Fruit fly (Drosophila melanogaster) whole organism, embryonic: ENCODE results near the gene scpr-C.

Source experiments
- B-H1 ChIP-seq: fragments of 200-800 bp; sonication (Bioruptor generic); IDR thresholded peaks from 3 replicates; pipeline ENCODE4 v1.3.6; 2022; ENCODE audit warnings: missing biosample characterization, missing genetic modification characterization
- CG10274 ChIP-seq: fragments of 200-800 bp; sonication (Bioruptor generic); optimal IDR thresholded peaks from 3 replicates; lab custom pipeline; 2017; ENCODE audit warnings: missing biosample characterization, mild to moderate bottlenecking, missing genetic modification characterization
- CG10959 ChIP-seq: fragments of 200-800 bp; sonication (Bioruptor generic); IDR thresholded peaks from 2 replicates; pipeline ENCODE4 v1.3.6; 2022; ENCODE audit warnings: missing biosample characterization, missing genetic modification characterization
- CG11456 ChIP-seq: fragments of 200-800 bp; sonication (Bioruptor generic); IDR thresholded peaks from 3 replicates; pipeline ENCODE4 v1.3.6; 2022; ENCODE audit warnings: missing biosample characterization, missing genetic modification characterization
- CG12155 ChIP-seq: fragments of 200-800 bp; sonication (Bioruptor generic); optimal IDR thresholded peaks from 3 replicates; lab custom pipeline; 2016; ENCODE audit warnings: missing biosample characterization, missing genetic modification characterization
- CG12744 ChIP-seq: fragments of 200-800 bp; sonication (Bioruptor generic); optimal IDR thresholded peaks from 2 replicates; lab custom pipeline; 2016; ENCODE audit warnings: missing biosample characterization, missing genetic modification characterization
- CG12769 ChIP-seq: fragments of 200-800 bp; sonication (Bioruptor generic); optimal IDR thresholded peaks from 2 replicates; lab custom pipeline; 2019; ENCODE audit warnings: missing biosample characterization, mild to moderate bottlenecking, missing genetic modification characterization, moderate library complexity
- CG14014 ChIP-seq: fragments of 200-800 bp; sonication (Bioruptor generic); IDR thresholded peaks from 2 replicates; pipeline ENCODE4 v1.3.6; 2022; ENCODE audit warnings: missing biosample characterization, missing genetic modification characterization
- CG14441 ChIP-seq: fragments of 200-800 bp; sonication (Bioruptor generic); IDR thresholded peaks from 2 replicates; pipeline ENCODE4 v1.3.6; 2022; ENCODE audit warnings: missing biosample characterization, missing genetic modification characterization
- CG17912 ChIP-seq: fragments of 200-800 bp; sonication (Bioruptor generic); optimal IDR thresholded peaks from 2 replicates; lab custom pipeline; 2018; ENCODE audit warnings: missing biosample characterization, mild to moderate bottlenecking, missing genetic modification characterization
- CG18262 ChIP-seq: fragments of 200-800 bp; optimal IDR thresholded peaks from 3 replicates; lab custom pipeline; 2019; ENCODE audit warnings: missing biosample characterization, mild to moderate bottlenecking, missing genetic modification characterization, moderate library complexity
- CG18599 ChIP-seq: fragments of 200-800 bp; sonication (Bioruptor generic); optimal IDR thresholded peaks from 3 replicates; lab custom pipeline; 2017; ENCODE audit warnings: missing biosample characterization, missing genetic modification characterization, mild to moderate bottlenecking, moderate library complexity, missing genetic modification reagents
- CG2712 ChIP-seq: fragments of 200-800 bp; optimal IDR thresholded peaks from 3 replicates; lab custom pipeline; 2019; ENCODE audit warnings: missing biosample characterization, mild to moderate bottlenecking, missing genetic modification characterization, moderate library complexity
- CG31365 ChIP-seq: fragments of 200-800 bp; sonication (Bioruptor generic); optimal IDR thresholded peaks from 2 replicates; lab custom pipeline; 2018; ENCODE audit warnings: missing biosample characterization, mild to moderate bottlenecking, missing genetic modification characterization
- CG33557 ChIP-seq: fragments of 200-800 bp; sonication (Bioruptor generic); optimal IDR thresholded peaks from 2 replicates; lab custom pipeline; 2019; ENCODE audit warnings: missing biosample characterization, mild to moderate bottlenecking, missing genetic modification characterization, moderate library complexity
- CG5180 ChIP-seq: fragments of 200-800 bp; sonication (Bioruptor generic); optimal IDR thresholded peaks from 3 replicates; lab custom pipeline; 2017; ENCODE audit warnings: missing biosample characterization, missing genetic modification characterization, mild to moderate bottlenecking, moderate library complexity, missing genetic modification reagents
- CG6689 ChIP-seq: fragments of 200-800 bp; sonication (Bioruptor generic); IDR thresholded peaks from 2 replicates; pipeline ENCODE4 v1.3.6; 2022; ENCODE audit warnings: missing biosample characterization, missing genetic modification characterization
- CG7928 ChIP-seq: fragments of 200-800 bp; sonication (Bioruptor generic); optimal IDR thresholded peaks from 2 replicates; lab custom pipeline; 2017; ENCODE audit warnings: missing biosample characterization, mild to moderate bottlenecking, missing genetic modification characterization
- CG7987 ChIP-seq: fragments of 200-800 bp; sonication (Bioruptor generic); optimal IDR thresholded peaks from 2 replicates; lab custom pipeline; 2018; ENCODE audit warnings: missing biosample characterization, mild to moderate bottlenecking, missing genetic modification characterization, moderate library complexity
- CG9932 ChIP-seq: fragments of 200-800 bp; sonication (Bioruptor generic); IDR thresholded peaks from 2 replicates; pipeline ENCODE4 v1.3.6; 2022; ENCODE audit warnings: missing biosample characterization, missing genetic modification characterization
- CHES-1-like ChIP-seq: fragments of 200-800 bp; sonication (Bioruptor generic); optimal IDR thresholded peaks from 2 replicates; lab custom pipeline; 2016; ENCODE audit warnings: missing biosample characterization, missing genetic modification characterization
- CTCF ChIP-seq: fragments of 200-800 bp; sonication (Bioruptor generic); optimal IDR thresholded peaks from 2 replicates; lab custom pipeline; 2017; ENCODE audit warnings: missing biosample characterization, mild to moderate bottlenecking, missing genetic modification characterization, moderate library complexity
- Gsc ChIP-seq: fragments of 200-800 bp; sonication (Bioruptor generic); IDR thresholded peaks from 2 replicates; pipeline ENCODE4 v1.3.6; 2022; ENCODE audit warnings: missing biosample characterization, missing genetic modification characterization
- HLH4C ChIP-seq: fragments of 200-800 bp; sonication (Bioruptor generic); IDR thresholded peaks from 3 replicates; pipeline ENCODE4 v1.3.6; 2022; ENCODE audit warnings: missing biosample characterization, missing genetic modification characterization; ENCODE audit not compliant: partially characterized antibody
- HLH54F ChIP-seq: fragments of 200-800 bp; sonication (Bioruptor generic); optimal IDR thresholded peaks from 3 replicates; lab custom pipeline; 2016; ENCODE audit warnings: missing biosample characterization, missing genetic modification characterization
- HmgD ChIP-seq: fragments of 200-800 bp; sonication (Bioruptor generic); optimal IDR thresholded peaks from 3 replicates; lab custom pipeline; 2016; ENCODE audit warnings: missing biosample characterization, missing genetic modification characterization
- Kr ChIP-seq: fragments of 200-800 bp; sonication (Bioruptor generic); optimal IDR thresholded peaks from 2 replicates; lab custom pipeline; 2017; ENCODE audit warnings: missing biosample characterization, mild to moderate bottlenecking, missing genetic modification characterization
- Med ChIP-seq: fragments of 200-800 bp; sonication (Bioruptor generic); peaks from one replicate; lab custom pipeline; 2016; ENCODE audit warnings: missing biosample characterization, missing genetic modification characterization, mild to moderate bottlenecking, inconsistent platforms, moderate library complexity
- Nf-YB ChIP-seq: fragments of 200-800 bp; sonication (Bioruptor generic); optimal IDR thresholded peaks from 3 replicates; lab custom pipeline; 2019; ENCODE audit warnings: missing biosample characterization, mild to moderate bottlenecking, missing genetic modification characterization, moderate library complexity
- Nf-YC ChIP-seq: fragments of 200-800 bp; optimal IDR thresholded peaks from 3 replicates; lab custom pipeline; 2019; ENCODE audit warnings: missing biosample characterization, mild to moderate bottlenecking, missing genetic modification characterization, moderate library complexity
- Optix ChIP-seq: fragments of 200-800 bp; sonication (Bioruptor generic); IDR thresholded peaks from 3 replicates; pipeline ENCODE4 v1.3.6; 2022; ENCODE audit warnings: missing biosample characterization, missing genetic modification characterization
- Rfx ChIP-seq: fragments of 200-800 bp; sonication (Bioruptor generic); IDR thresholded peaks from 2 replicates; pipeline ENCODE4 v1.3.6; 2022; ENCODE audit warnings: missing biosample characterization, missing genetic modification characterization
- Six4 ChIP-seq: fragments of 200-800 bp; sonication (Bioruptor generic); optimal IDR thresholded peaks from 2 replicates; lab custom pipeline; 2016; ENCODE audit warnings: missing biosample characterization, missing genetic modification characterization
- Sry-δ ChIP-seq: fragments of 200-800 bp; sonication (Bioruptor generic); optimal IDR thresholded peaks from 2 replicates; lab custom pipeline; 2016; ENCODE audit warnings: missing biosample characterization, missing genetic modification characterization
- Xrp1 ChIP-seq: fragments of 200-800 bp; sonication (Bioruptor generic); IDR thresholded peaks from 2 replicates; pipeline ENCODE4 v1.3.6; 2022; ENCODE audit warnings: missing biosample characterization, missing genetic modification characterization
- da ChIP-seq: fragments of 200-800 bp; sonication (Bioruptor generic); optimal IDR thresholded peaks from 2 replicates; lab custom pipeline; 2016; ENCODE audit warnings: missing biosample characterization, missing genetic modification characterization
- emc ChIP-seq: fragments of 200-800 bp; sonication (Bioruptor generic); optimal IDR thresholded peaks from 2 replicates; lab custom pipeline; 2016; ENCODE audit warnings: missing biosample characterization, missing genetic modification characterization
- ewg ChIP-seq: fragments of 200-800 bp; sonication (Bioruptor generic); optimal IDR thresholded peaks from 3 replicates; lab custom pipeline; 2017; ENCODE audit warnings: mild to moderate bottlenecking, missing biosample characterization, missing genetic modification reagents, missing genetic modification characterization
- gce ChIP-seq: fragments of 200-800 bp; sonication (Bioruptor generic); IDR thresholded peaks from 3 replicates; pipeline ENCODE4 v1.3.6; 2022; ENCODE audit warnings: missing biosample characterization, missing genetic modification characterization
- hbn ChIP-seq: fragments of 200-800 bp; sonication (Bioruptor generic); IDR thresholded peaks from 2 replicates; pipeline ENCODE4 v1.3.6; 2022; ENCODE audit warnings: missing biosample characterization, missing genetic modification characterization; ENCODE audit not compliant: partially characterized antibody
- her ChIP-seq: fragments of 200-800 bp; sonication (Bioruptor generic); optimal IDR thresholded peaks from 2 replicates; lab custom pipeline; 2016; ENCODE audit warnings: missing biosample characterization, missing genetic modification characterization
- ind ChIP-seq: fragments of 200-800 bp; sonication (Bioruptor generic); optimal IDR thresholded peaks from 3 replicates; lab custom pipeline; 2016; ENCODE audit warnings: missing biosample characterization, missing genetic modification characterization
- p53 ChIP-seq: fragments of 200-800 bp; sonication (Bioruptor generic); optimal IDR thresholded peaks from 2 replicates; lab custom pipeline; 2016; ENCODE audit warnings: missing biosample characterization, missing genetic modification characterization
- pnt ChIP-seq: fragments of 200-800 bp; sonication (Bioruptor generic); optimal IDR thresholded peaks from 3 replicates; lab custom pipeline; 2016; ENCODE audit warnings: missing biosample characterization, missing genetic modification characterization
- pros ChIP-seq: fragments of 200-800 bp; sonication (Bioruptor generic); optimal IDR thresholded peaks from 3 replicates; lab custom pipeline; 2019; ENCODE audit warnings: missing biosample characterization, mild to moderate bottlenecking, missing genetic modification characterization, moderate library complexity
- schlank ChIP-seq: fragments of 200-800 bp; sonication (Bioruptor generic); optimal IDR thresholded peaks from 2 replicates; lab custom pipeline; 2018; ENCODE audit warnings: missing biosample characterization, mild to moderate bottlenecking, missing genetic modification characterization
- sens ChIP-seq: fragments of 200-800 bp; sonication (Bioruptor generic); peaks from one replicate; lab custom pipeline; 2016; ENCODE audit warnings: missing biosample characterization, missing genetic modification characterization
- seq ChIP-seq: fragments of 200-800 bp; sonication (Bioruptor generic); IDR thresholded peaks from 2 replicates; pipeline ENCODE4 v1.3.6; 2022; ENCODE audit warnings: missing biosample characterization, missing genetic modification characterization
- slou ChIP-seq: fragments of 200-800 bp; sonication (Bioruptor generic); optimal IDR thresholded peaks from 3 replicates; lab custom pipeline; 2016; ENCODE audit warnings: missing biosample characterization, missing genetic modification characterization
- sr ChIP-seq: fragments of 200-800 bp; sonication (Bioruptor generic); IDR thresholded peaks from 3 replicates; pipeline ENCODE4 v1.3.6; 2022; ENCODE audit warnings: missing biosample characterization, missing genetic modification characterization
- tgo ChIP-seq: fragments of 200-800 bp; sonication (Bioruptor generic); IDR thresholded peaks from 3 replicates; pipeline ENCODE4 v1.3.6; 2022; ENCODE audit warnings: missing biosample characterization, missing genetic modification characterization
- trh ChIP-seq: fragments of 200-800 bp; sonication (Bioruptor generic); optimal IDR thresholded peaks from 2 replicates; lab custom pipeline; 2016; ENCODE audit warnings: missing biosample characterization, missing genetic modification characterization

scpr-C gene

DNA sequence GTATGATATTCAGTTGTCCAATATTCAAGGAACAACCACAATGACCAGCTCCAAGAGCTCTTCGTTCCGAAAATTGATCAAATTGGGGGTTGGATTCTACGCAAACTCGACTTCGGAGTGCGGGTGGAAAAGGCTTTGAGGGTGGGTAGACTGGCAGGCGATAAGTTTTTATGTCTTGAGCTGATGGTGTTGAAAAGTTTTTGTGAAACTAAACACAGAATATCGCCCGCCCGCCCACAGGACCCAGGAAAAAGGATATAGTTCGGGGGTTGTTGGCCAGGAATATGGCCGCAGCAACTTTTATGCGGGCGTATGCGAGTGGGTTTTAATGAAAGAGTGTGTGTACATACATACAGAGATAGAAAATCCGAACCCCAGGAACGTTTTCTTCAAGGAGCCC lies 38.3 kb downstream of the scpr-C start:
- TF ChIP-seq Nf-YB, result peak; percentile 65
- TF ChIP-seq seq (GFP tag; lab: Robert Waterston, UW), result peak; percentile 71; the same call in 1 of the 2 replicates
- peak; percentile 30 for TF ChIP-seq pros
- no peak for TF ChIP-seq CHES-1-like (GFP tag; lab: Kevin White, UChicago)
- TF ChIP-seq Nf-YC, result peak; percentile 66
- no peak for TF ChIP-seq HLH54F (GFP tag; lab: Kevin White, UChicago)
- TF ChIP-seq ewg (GFP tag; lab: Kevin White, UChicago), result peak; percentile 35
- TF ChIP-seq sens (GFP tag; lab: Kevin White, UChicago), result peak; percentile 38

DNA sequence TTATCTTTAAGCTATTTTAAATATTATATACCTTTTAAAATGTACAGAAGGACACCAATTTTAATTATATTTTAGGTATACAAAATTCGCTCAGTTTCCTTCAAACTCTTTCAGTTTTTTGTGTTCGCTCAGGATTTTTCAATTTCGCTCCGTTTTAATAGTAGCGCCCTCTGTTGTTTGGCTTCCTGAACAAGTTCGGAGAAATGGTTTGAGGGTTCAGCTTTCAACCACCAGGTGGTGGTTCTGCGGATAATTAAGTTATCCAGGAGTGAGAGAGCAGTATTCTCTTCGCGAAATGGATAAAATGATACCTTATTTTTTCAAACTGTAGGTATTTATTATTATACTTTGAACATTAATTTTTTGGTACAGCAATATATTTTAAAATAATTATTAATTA lies 43.7 kb downstream of the scpr-C start:
- TF ChIP-seq CG10274 (GFP tag; lab: Kevin White, UChicago), result peak; percentile 14
- TF ChIP-seq CG18262 (tag; lab: Kevin White, UChicago), result no peak
- peak; percentile 29; the same call in 1 of the 3 replicates for TF ChIP-seq tgo (GFP tag; lab: Robert Waterston, UW)
- TF ChIP-seq CTCF (GFP tag; lab: Kevin White, UChicago), result peak; percentile 94
- peak; percentile 79 for TF ChIP-seq CG17912 (GFP tag; lab: Kevin White, UChicago)
- no peak for TF ChIP-seq hbn
- no peak for TF ChIP-seq CG9932 (GFP tag; lab: Robert Waterston, UW)
- TF ChIP-seq CG12155 (GFP tag; lab: Kevin White, UChicago), result no peak
- no peak for TF ChIP-seq schlank (tag; lab: Kevin White, UChicago)
- TF ChIP-seq CG33557 (GFP tag; lab: Kevin White, UChicago), result peak; percentile 87
- TF ChIP-seq Gsc (GFP tag; lab: Robert Waterston, UW), result no peak
- TF ChIP-seq Rfx, result no peak; the same call in 1 of the 2 replicates
- TF ChIP-seq ind (GFP tag; lab: Kevin White, UChicago), result peak; percentile 61
- no peak for TF ChIP-seq her
- no peak for TF ChIP-seq gce (GFP tag; lab: Robert Waterston, UW)
- TF ChIP-seq CG12769 (tag; lab: Kevin White, UChicago), result no peak
- TF ChIP-seq p53 (GFP tag; lab: Kevin White, UChicago), result peak; percentile 8
- TF ChIP-seq CG31365 (tag; lab: Kevin White, UChicago), result peak; percentile 45
- peak; percentile 8 for TF ChIP-seq pnt
- no peak for TF ChIP-seq CG14014 (GFP tag; lab: Robert Waterston, UW)
- 0 out of 3 replicates have a peak, but pooled peaks have one; percentile 27 for TF ChIP-seq CG11456 (GFP tag; lab: Robert Waterston, UW)
- TF ChIP-seq slou, result peak; percentile 18
- no peak for TF ChIP-seq HLH4C (GFP tag; lab: Robert Waterston, UW)
- TF ChIP-seq CG2712, result peak; percentile 79
- TF ChIP-seq CG18599, result peak; percentile 65
- TF ChIP-seq B-H1, result no peak
- TF ChIP-seq Xrp1 (GFP tag; lab: Robert Waterston, UW), result peak; percentile 83
- TF ChIP-seq CG7987, result no peak
- TF ChIP-seq Optix (GFP tag; lab: Robert Waterston, UW), result peak; percentile 73
- no peak for TF ChIP-seq da (GFP tag; lab: Kevin White, UChicago)
- TF ChIP-seq CG7928, result no peak
- TF ChIP-seq CG14441, result no peak
- TF ChIP-seq emc, result no peak
- TF ChIP-seq sr (GFP tag; lab: Robert Waterston, UW), result no peak
- no peak for TF ChIP-seq HmgD
- TF ChIP-seq Sry-δ (GFP tag; lab: Kevin White, UChicago), result no peak
- peak; percentile 37 for TF ChIP-seq CG12744 (GFP tag; lab: Kevin White, UChicago)
- TF ChIP-seq CG6689 (GFP tag; lab: Robert Waterston, UW), result peak; percentile 40; the same call in 1 of the 2 replicates
- TF ChIP-seq CG5180 (GFP tag; lab: Kevin White, UChicago), result peak; percentile 69
- TF ChIP-seq CG10959 (GFP tag; lab: Robert Waterston, UW), result peak; percentile 74
- TF ChIP-seq Kr, result peak; percentile 74
- TF ChIP-seq Six4, result peak; percentile 75
- peak; percentile 13 for TF ChIP-seq trh (GFP tag; lab: Kevin White, UChicago)
- no peak for TF ChIP-seq Med (GFP tag; lab: Kevin White, UChicago)
